Worm (Caenorhabditis elegans) whole organism, mixed stage, embryonic: ENCODE results near the gene asp-7.

Experiments used
- ceh-39 ChIP-seq: fragments of 150-350 bp; optimal IDR thresholded peaks from 2 replicates; lab custom pipeline; 2014; ENCODE audit warnings: missing biosample characterization, missing genetic modification characterization
- hlh-1 ChIP-seq: fragments of 150-350 bp; optimal IDR thresholded peaks from 2 replicates; lab custom pipeline; 2014; ENCODE audit warnings: missing biosample characterization, missing genetic modification reagents, missing genetic modification characterization
- mep-1 ChIP-seq: fragments of 150-350 bp; optimal IDR thresholded peaks from 2 replicates; lab custom pipeline; 2017; ENCODE audit warnings: missing biosample characterization, missing genetic modification reagents, missing genetic modification characterization, inconsistent platforms
- sptf-1 ChIP-seq: sonication (generic microtip); optimal IDR thresholded peaks from 2 replicates; lab custom pipeline; 2017; ENCODE audit warnings: mild to moderate bottlenecking, missing genetic modification characterization, moderate library complexity, missing compliant biosample characterization

DNA sequence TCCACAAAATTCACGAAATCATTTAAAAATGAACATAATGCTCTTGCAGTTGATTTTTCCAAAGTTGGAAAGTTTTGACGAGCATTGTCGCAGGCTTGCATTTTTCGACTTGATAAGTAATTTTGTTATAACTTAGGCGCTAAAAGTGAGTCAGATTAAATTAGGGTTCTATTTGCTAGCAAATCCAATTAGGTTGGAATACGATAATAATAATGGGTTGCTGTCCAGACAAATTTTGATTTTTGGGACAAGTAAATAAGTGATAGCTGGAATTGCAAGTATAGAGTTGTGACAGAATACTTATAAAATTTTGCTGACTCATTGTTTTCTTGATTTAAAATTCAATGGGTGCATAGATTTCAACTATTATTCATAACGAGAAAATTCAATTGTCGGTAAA, 22.1 kb upstream of the asp-7 start, which contains the start of gene srw-112:
- no peak for TF ChIP-seq mep-1 (tag; lab: Kevin White, UChicago)
- no peak for TF ChIP-seq ceh-39 (tag; lab: Kevin White, UChicago)
- TF ChIP-seq hlh-1, result no peak
- no peak for TF ChIP-seq sptf-1
